Worm (Caenorhabditis elegans): ENCODE results near the gene C39E9.7.
A peak's percentile ranks its signal among the peaks of the same experiment; 100 is the strongest.

Gene C39E9.7

DNA sequence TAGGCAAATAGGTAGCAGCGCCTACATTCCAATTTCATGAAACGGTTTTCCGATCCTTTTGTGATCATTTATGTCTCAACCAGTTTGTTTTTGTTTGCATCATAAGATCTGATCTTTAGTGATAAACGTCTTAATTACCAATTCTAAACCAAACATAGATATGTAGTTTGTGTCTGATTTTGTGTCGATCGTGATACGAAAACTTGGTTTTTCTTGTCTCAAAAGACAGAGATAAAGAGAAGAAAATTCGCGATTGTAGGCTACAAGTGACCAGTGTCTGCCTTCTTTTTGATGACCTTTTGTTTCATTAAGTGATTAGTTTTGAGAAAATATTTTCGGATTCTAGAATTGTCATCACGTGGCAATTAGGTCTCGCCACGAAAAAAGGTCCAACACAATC lies 3.7 kb upstream of the C39E9.7 start:
- TF ChIP-seq unc-130 (GFP tag; optimal IDR thresholded peaks at IDR 0.05) (no peak), snpc-3.4 (tag; optimal IDR thresholded peaks at IDR 0.05) (no peak), hmg-1.2 (GFP tag; IDR thresholded peaks at IDR 0.05) (no peak), attf-5 (GFP tag; optimal IDR thresholded peaks at IDR 0.05) (no peak), madf-3 (GFP tag; IDR thresholded peaks at IDR 0.05) (no peak), F22D6.2 (tag; optimal IDR thresholded peaks at IDR 0.05) (no peak), ztf-6 (GFP tag; IDR thresholded peaks at IDR 0.05) (no peak), F55B11.4 (tag; optimal IDR thresholded peaks at IDR 0.05; ENCODE audit: borderline replicate concordance, insufficient read depth) (no peak)

DNA sequence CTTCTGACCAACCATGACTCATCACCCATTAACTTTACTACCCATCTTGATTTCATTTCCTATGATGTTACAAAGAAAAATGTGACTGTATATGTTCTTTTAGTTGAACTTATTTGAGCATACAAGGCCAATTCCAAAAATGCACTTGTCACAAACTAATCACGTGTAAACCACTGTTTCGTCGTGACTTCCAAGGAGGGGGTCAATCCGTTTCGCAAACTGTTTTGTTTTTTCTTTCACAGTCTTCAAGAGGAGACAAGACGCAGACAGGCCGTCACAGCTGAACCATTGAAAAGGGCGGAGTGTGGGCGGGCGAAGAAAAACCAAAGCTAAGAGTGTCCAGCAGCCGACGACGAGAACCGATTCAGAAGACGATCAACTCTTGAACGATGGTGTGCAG lies 2.6 kb upstream of the C39E9.7 start, which contains the start of gene C39E9.8:
TSS of gene C39E9.8 (plus strand) at position 328 of the 400 bp plus-strand sequence.
- 0 out of 2 replicates have a peak, but pooled peaks have one; percentile 38 for TF ChIP-seq cebp-2 (GFP tag; IDR thresholded peaks at IDR 0.05)
- TF ChIP-seq ztf-26 (tag; optimal IDR thresholded peaks at IDR 0.05), result peak; percentile 38
- TF ChIP-seq aptf-2 (GFP tag; conservative IDR thresholded peaks at IDR 0.05), result no peak
- TF ChIP-seq ceh-27 (GFP tag; optimal IDR thresholded peaks at IDR 0.05), result peak; percentile 36
- TF ChIP-seq madf-6 (GFP tag; IDR thresholded peaks at IDR 0.05), result no peak
- TF ChIP-seq cebp-1 (GFP tag; IDR thresholded peaks at IDR 0.05), result no peak
- TF ChIP-seq cebp-1 (tag; optimal IDR thresholded peaks at IDR 0.05), result peak; percentile 24

DNA sequence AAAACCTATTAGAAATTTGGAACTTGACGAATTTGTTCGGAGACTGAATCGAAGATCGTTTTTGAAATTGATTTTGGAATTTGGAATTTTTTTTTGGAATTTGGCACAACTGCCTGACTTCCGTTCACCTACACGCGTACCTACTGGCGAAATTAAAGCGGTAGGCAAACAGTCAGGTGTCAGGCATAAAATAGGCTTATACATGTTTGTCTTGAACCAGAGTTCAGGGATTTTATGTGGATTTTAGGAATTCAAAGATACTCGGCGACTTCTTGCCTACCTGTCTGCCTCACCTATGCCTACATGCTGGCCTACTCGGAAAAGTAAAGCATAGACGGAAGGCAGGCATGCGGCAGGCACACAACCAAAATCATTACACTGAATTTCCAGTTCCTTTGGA lies 1.8 kb upstream of the C39E9.7 start:
- TF ChIP-seq akir-1 (GFP tag; optimal IDR thresholded peaks at IDR 0.05), result no peak
- no peak for TF ChIP-seq snpc-4 (GFP tag; optimal IDR thresholded peaks at IDR 0.05)
- TF ChIP-seq snpc-4 (tag; optimal IDR thresholded peaks at IDR 0.05), result no peak
- TF ChIP-seq mes-4 (tag; optimal IDR thresholded peaks at IDR 0.05), result no peak
- TF ChIP-seq repo-1 (tag; optimal IDR thresholded peaks at IDR 0.05), result no peak
- TF ChIP-seq Y53F4B.3 (GFP tag; IDR thresholded peaks at IDR 0.05), result no peak
- TF ChIP-seq pbrm-1 (GFP tag; IDR thresholded peaks at IDR 0.05), result no peak
- TF ChIP-seq lin-26 (GFP tag; IDR thresholded peaks at IDR 0.05), result no peak
- no peak for TF ChIP-seq hmg-20 (GFP tag; IDR thresholded peaks at IDR 0.05)
- no peak for TF ChIP-seq F10E7.11 (tag; optimal IDR thresholded peaks at IDR 0.05)

DNA sequence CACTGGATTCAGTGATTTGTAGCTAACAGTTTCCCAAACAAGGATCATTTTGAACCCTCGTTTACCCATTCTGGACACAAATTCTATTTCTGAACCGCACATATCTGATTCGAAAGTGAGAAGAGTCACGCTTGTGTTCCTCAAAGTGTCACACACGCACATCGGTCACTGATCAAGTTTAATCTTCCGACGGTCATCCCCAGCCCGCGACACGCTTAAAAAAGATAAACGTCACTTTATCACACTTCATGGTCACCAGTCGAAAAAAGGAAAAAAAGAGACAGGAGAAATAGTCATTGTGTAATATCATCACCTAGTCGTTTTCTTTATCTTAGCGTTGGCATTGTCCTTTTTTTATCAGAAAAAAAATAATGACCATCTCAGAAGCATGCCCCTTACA lies 1.2 kb upstream of the C39E9.7 start:
- TF ChIP-seq lin-40 (tag; optimal IDR thresholded peaks at IDR 0.05) (peak; percentile 17), die-1 (tag; optimal IDR thresholded peaks at IDR 0.05) (peak; percentile 63), K11D2.4 (GFP tag; IDR thresholded peaks at IDR 0.05) (0 out of 2 replicates have a peak, but pooled peaks have one; percentile 30), ceh-58 (GFP tag; IDR thresholded peaks at IDR 0.05) (no peak), somi-1 (GFP tag; optimal IDR thresholded peaks at IDR 0.05) (peak; percentile 17), chd-7 (tag; optimal IDR thresholded peaks at IDR 0.05) (peak; percentile 33), dpff-1 (tag; optimal IDR thresholded peaks at IDR 0.05) (no peak), ztf-26 (tag; optimal IDR thresholded peaks at IDR 0.05) (peak; percentile 78), madf-10 (tag; optimal IDR thresholded peaks at IDR 0.05) (no peak)

DNA sequence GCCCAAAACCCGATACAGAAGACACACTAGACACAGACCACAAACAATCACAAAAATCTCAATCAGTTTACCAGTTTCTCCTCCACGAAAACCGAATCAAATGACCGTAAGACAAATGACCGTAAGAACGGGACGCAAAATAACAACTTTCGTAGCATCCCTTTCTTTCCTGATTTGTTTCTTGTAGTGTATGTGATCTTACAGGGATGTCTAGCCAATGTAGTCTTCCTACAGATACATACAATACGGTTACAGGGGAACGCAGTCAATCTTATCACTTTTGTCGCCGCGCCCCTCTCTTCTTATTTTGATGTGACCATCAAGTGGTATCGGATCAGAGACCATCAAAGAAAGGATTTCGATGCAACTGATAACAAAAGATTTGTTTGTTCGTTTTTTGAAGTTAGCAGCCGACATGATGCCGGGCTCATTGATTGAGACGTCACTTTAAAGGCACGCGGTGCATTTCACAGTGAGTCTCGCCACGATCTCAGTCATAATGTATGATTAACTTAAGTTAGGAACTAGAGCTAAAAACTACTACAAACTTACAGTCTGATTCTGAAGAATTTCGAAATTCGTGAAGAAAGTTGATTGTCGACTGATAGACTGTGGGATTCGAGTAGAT lies 781 bp downstream of the C39E9.7 start:
- TF ChIP-seq F52B5.7 (tag; optimal IDR thresholded peaks at IDR 0.05) (no peak), somi-1 (GFP tag; optimal IDR thresholded peaks at IDR 0.05) (peak; percentile 17), lin-26 (GFP tag; IDR thresholded peaks at IDR 0.05) (peak; percentile 47; the same call in 1 of the 2 replicates), rpc-1 (optimal IDR thresholded peaks at IDR 0.05) (no peak), rpc-1 (tag; optimal IDR thresholded peaks at IDR 0.05) (no peak), snpc-4 (GFP tag; optimal IDR thresholded peaks at IDR 0.05) (no peak), snpc-4 (tag; optimal IDR thresholded peaks at IDR 0.05) (peak in 3 of 4 experiments; percentile 14 to 79 (median 62)), ztf-22 (GFP tag; optimal IDR thresholded peaks at IDR 0.05) (no peak)
